Fruit fly (Drosophila melanogaster) whole organism, embryonic: Measurements from ENCODE around the gene Pop4.

Source experiments
- Asciz ChIP-seq: fragments of 200-800 bp; sonication (Bioruptor generic); optimal IDR thresholded peaks from 2 replicates; lab custom pipeline; 2017; ENCODE audit warnings: missing biosample characterization, mild to moderate bottlenecking, missing genetic modification characterization, missing genetic modification reagents
- BEAF-32 ChIP-seq: fragments of 200-800 bp; sonication (Bioruptor generic); optimal IDR thresholded peaks from 3 replicates; lab custom pipeline; 2017; ENCODE audit warnings: missing biosample characterization, missing genetic modification characterization, mild to moderate bottlenecking, moderate library complexity, missing genetic modification reagents
- CG10209 ChIP-seq: fragments of 200-800 bp; sonication (Bioruptor generic); optimal IDR thresholded peaks from 3 replicates; lab custom pipeline; 2017; ENCODE audit warnings: missing biosample characterization, mild to moderate bottlenecking, missing genetic modification characterization, missing genetic modification reagents
- CG10267 ChIP-seq: fragments of 200-800 bp; sonication (Bioruptor generic); optimal IDR thresholded peaks from 2 replicates; lab custom pipeline; 2018; ENCODE audit warnings: missing biosample characterization, mild to moderate bottlenecking, missing genetic modification characterization, moderate library complexity
- CG10274 ChIP-seq: fragments of 200-800 bp; sonication (Bioruptor generic); optimal IDR thresholded peaks from 3 replicates; lab custom pipeline; 2017; ENCODE audit warnings: missing biosample characterization, mild to moderate bottlenecking, missing genetic modification characterization
- CG10959 ChIP-seq: fragments of 200-800 bp; sonication (Bioruptor generic); IDR thresholded peaks from 2 replicates; pipeline ENCODE4 v1.3.6; 2022; ENCODE audit warnings: missing biosample characterization, missing genetic modification characterization
- CG12071 ChIP-seq: fragments of 200-800 bp; sonication (Bioruptor generic); optimal IDR thresholded peaks from 3 replicates; lab custom pipeline; 2018; ENCODE audit warnings: missing biosample characterization, mild to moderate bottlenecking, missing genetic modification characterization
- CG12769 ChIP-seq: fragments of 200-800 bp; sonication (Bioruptor generic); optimal IDR thresholded peaks from 2 replicates; lab custom pipeline; 2019; ENCODE audit warnings: missing biosample characterization, mild to moderate bottlenecking, missing genetic modification characterization, moderate library complexity
- CG14965 ChIP-seq: fragments of 200-800 bp; sonication (Bioruptor generic); optimal IDR thresholded peaks from 2 replicates; lab custom pipeline; 2016; ENCODE audit warnings: missing biosample characterization, missing genetic modification characterization, borderline replicate concordance
- CG16779 ChIP-seq: fragments of 200-800 bp; sonication (Bioruptor generic); IDR thresholded peaks from 2 replicates; pipeline ENCODE4 v1.3.6; 2022; ENCODE audit warnings: missing biosample characterization, missing genetic modification characterization
- CG1832 ChIP-seq: fragments of 200-800 bp; sonication (Bioruptor generic); optimal IDR thresholded peaks from 2 replicates; lab custom pipeline; 2017; ENCODE audit warnings: missing biosample characterization, mild to moderate bottlenecking, missing genetic modification characterization, inconsistent platforms
- CG2678 ChIP-seq: fragments of 200-800 bp; sonication (Bioruptor generic); optimal IDR thresholded peaks from 3 replicates; lab custom pipeline; 2019; ENCODE audit warnings: missing biosample characterization, mild to moderate bottlenecking, missing genetic modification characterization, moderate library complexity
- CG3995 ChIP-seq: fragments of 200-800 bp; sonication (Bioruptor generic); optimal IDR thresholded peaks from 3 replicates; lab custom pipeline; 2016; ENCODE audit warnings: missing biosample characterization, missing genetic modification characterization
- CG4328 ChIP-seq: fragments of 200-800 bp; sonication (Bioruptor generic); optimal IDR thresholded peaks from 3 replicates; lab custom pipeline; 2017; ENCODE audit warnings: missing biosample characterization, missing genetic modification reagents, missing genetic modification characterization
- CG6683 ChIP-seq: fragments of 200-800 bp; sonication (Bioruptor generic); optimal IDR thresholded peaks from 2 replicates; lab custom pipeline; 2017; ENCODE audit warnings: missing biosample characterization, mild to moderate bottlenecking, missing genetic modification characterization, missing genetic modification reagents
- CG8359 ChIP-seq: fragments of 200-800 bp; sonication (Bioruptor generic); optimal IDR thresholded peaks from 2 replicates; lab custom pipeline; 2017; ENCODE audit warnings: missing biosample characterization, mild to moderate bottlenecking, missing genetic modification characterization, borderline replicate concordance
- CHES-1-like ChIP-seq: fragments of 200-800 bp; sonication (Bioruptor generic); optimal IDR thresholded peaks from 2 replicates; lab custom pipeline; 2016; ENCODE audit warnings: missing biosample characterization, missing genetic modification characterization
- Doc3 ChIP-seq: fragments of 200-800 bp; sonication (Bioruptor generic); IDR thresholded peaks from 3 replicates; pipeline ENCODE4 v1.3.6; 2022; ENCODE audit warnings: missing biosample characterization, missing genetic modification characterization; ENCODE audit not compliant: partially characterized antibody
- Dp ChIP-seq: fragments of 200-800 bp; sonication (Bioruptor generic); optimal IDR thresholded peaks from 2 replicates; lab custom pipeline; 2018; ENCODE audit warnings: missing biosample characterization, mild to moderate bottlenecking, missing genetic modification characterization, moderate library complexity
- H2.0 ChIP-seq: fragments of 200-800 bp; sonication (Bioruptor generic); IDR thresholded peaks from 2 replicates; pipeline ENCODE4 v1.3.6; 2022; ENCODE audit warnings: missing biosample characterization, missing genetic modification characterization
- Hsf ChIP-seq: fragments of 200-800 bp; sonication (Bioruptor generic); optimal IDR thresholded peaks from 3 replicates; lab custom pipeline; 2016; ENCODE audit warnings: missing biosample characterization, missing genetic modification characterization
- Kr ChIP-seq: fragments of 200-800 bp; sonication (Bioruptor generic); optimal IDR thresholded peaks from 2 replicates; lab custom pipeline; 2017; ENCODE audit warnings: missing biosample characterization, mild to moderate bottlenecking, missing genetic modification characterization
- MESR4 ChIP-seq: fragments of 200-800 bp; sonication (Bioruptor generic); optimal IDR thresholded peaks from 2 replicates; lab custom pipeline; 2018; ENCODE audit warnings: missing biosample characterization, mild to moderate bottlenecking, missing genetic modification characterization, moderate library complexity
- Nf-YC ChIP-seq: fragments of 200-800 bp; optimal IDR thresholded peaks from 3 replicates; lab custom pipeline; 2019; ENCODE audit warnings: missing biosample characterization, mild to moderate bottlenecking, missing genetic modification characterization, moderate library complexity
- Six4 ChIP-seq: fragments of 200-800 bp; sonication (Bioruptor generic); optimal IDR thresholded peaks from 2 replicates; lab custom pipeline; 2016; ENCODE audit warnings: missing biosample characterization, missing genetic modification characterization
- Sox100B ChIP-seq: fragments of 200-800 bp; sonication (Bioruptor generic); optimal IDR thresholded peaks from 3 replicates; lab custom pipeline; 2018; ENCODE audit warnings: missing biosample characterization, mild to moderate bottlenecking, missing genetic modification characterization
- Sox102F ChIP-seq: fragments of 200-800 bp; sonication (Bioruptor generic); optimal IDR thresholded peaks from 2 replicates; lab custom pipeline; 2018; ENCODE audit warnings: missing biosample characterization, mild to moderate bottlenecking, missing genetic modification characterization, moderate library complexity
- TFAM ChIP-seq: fragments of 200-800 bp; sonication (Bioruptor generic); optimal IDR thresholded peaks from 2 replicates; lab custom pipeline; 2017; ENCODE audit warnings: missing biosample characterization, missing genetic modification characterization, inconsistent platforms
- Taf1 ChIP-seq: fragments of 200-800 bp; sonication (Bioruptor generic); IDR thresholded peaks from 2 replicates; pipeline ENCODE4 v1.3.6; 2022; ENCODE audit warnings: missing biosample characterization, missing genetic modification characterization
- YL-1 ChIP-seq: fragments of 200-800 bp; sonication (Bioruptor generic); optimal IDR thresholded peaks from 3 replicates; lab custom pipeline; 2017; ENCODE audit warnings: missing biosample characterization, mild to moderate bottlenecking, missing genetic modification characterization
- bcd ChIP-seq: fragments of 200-800 bp; sonication (Bioruptor generic); optimal IDR thresholded peaks from 2 replicates; lab custom pipeline; 2017; ENCODE audit warnings: missing biosample characterization, mild to moderate bottlenecking, missing genetic modification characterization
- cg ChIP-seq: fragments of 200-800 bp; sonication (Bioruptor generic); optimal IDR thresholded peaks from 3 replicates; lab custom pipeline; 2019; ENCODE audit warnings: missing biosample characterization, mild to moderate bottlenecking, missing genetic modification characterization, moderate library complexity
- ci ChIP-seq: fragments of 200-800 bp; sonication (Bioruptor generic); IDR thresholded peaks from 3 replicates; pipeline ENCODE4 v1.3.6; 2022; ENCODE audit warnings: missing biosample characterization, missing genetic modification characterization
- ems ChIP-seq: fragments of 200-800 bp; sonication (Bioruptor generic); optimal IDR thresholded peaks from 3 replicates; lab custom pipeline; 2016; ENCODE audit warnings: missing biosample characterization, missing genetic modification characterization
- ewg ChIP-seq: fragments of 200-800 bp; sonication (Bioruptor generic); optimal IDR thresholded peaks from 3 replicates; lab custom pipeline; 2017; ENCODE audit warnings: mild to moderate bottlenecking, missing biosample characterization, missing genetic modification reagents, missing genetic modification characterization
- gfzf ChIP-seq: fragments of 200-800 bp; sonication (Bioruptor generic); optimal IDR thresholded peaks from 2 replicates; lab custom pipeline; 2016; ENCODE audit warnings: missing biosample characterization, mild to moderate bottlenecking, missing genetic modification characterization, moderate library complexity
- gsb ChIP-seq: fragments of 200-800 bp; sonication (Bioruptor generic); IDR thresholded peaks from 2 replicates; pipeline ENCODE4 v1.3.6; 2022; ENCODE audit warnings: missing biosample characterization, missing genetic modification characterization
- hth ChIP-seq: fragments of >200 bp; optimal IDR thresholded peaks from 2 replicates; lab custom pipeline; 2017; ENCODE audit warnings: inconsistent platforms
- knrl ChIP-seq: fragments of 200-800 bp; sonication (Bioruptor generic); IDR thresholded peaks from 3 replicates; pipeline ENCODE4 v1.3.6; 2022; ENCODE audit warnings: missing biosample characterization, missing genetic modification characterization; ENCODE audit not compliant: partially characterized antibody
- nerfin-1 ChIP-seq: fragments of 200-800 bp; sonication (Bioruptor generic); optimal IDR thresholded peaks from 3 replicates; lab custom pipeline; 2019; ENCODE audit warnings: missing biosample characterization, mild to moderate bottlenecking, missing genetic modification characterization, moderate library complexity
- nerfin-2 ChIP-seq: fragments of 200-800 bp; sonication (Bioruptor generic); IDR thresholded peaks from 2 replicates; pipeline ENCODE4 v1.3.6; 2022; ENCODE audit warnings: missing biosample characterization, missing genetic modification characterization; ENCODE audit not compliant: partially characterized antibody
- nom ChIP-seq: fragments of 200-800 bp; sonication (Bioruptor generic); optimal IDR thresholded peaks from 2 replicates; lab custom pipeline; 2017; ENCODE audit warnings: missing biosample characterization, missing genetic modification characterization, mild to moderate bottlenecking, moderate library complexity, missing genetic modification reagents
- p53 ChIP-seq: fragments of 200-800 bp; sonication (Bioruptor generic); optimal IDR thresholded peaks from 2 replicates; lab custom pipeline; 2016; ENCODE audit warnings: missing biosample characterization, missing genetic modification characterization
- ro ChIP-seq: fragments of 200-800 bp; sonication (Bioruptor generic); IDR thresholded peaks from 2 replicates; pipeline ENCODE4 v1.3.6; 2022; ENCODE audit warnings: missing biosample characterization, missing genetic modification characterization
- seq ChIP-seq: fragments of 200-800 bp; sonication (Bioruptor generic); IDR thresholded peaks from 2 replicates; pipeline ENCODE4 v1.3.6; 2022; ENCODE audit warnings: missing biosample characterization, missing genetic modification characterization
- so ChIP-seq: fragments of 200-800 bp; sonication (Bioruptor generic); IDR thresholded peaks from 3 replicates; pipeline ENCODE4 v1.3.6; 2022; ENCODE audit warnings: missing biosample characterization, missing genetic modification characterization
- sqz ChIP-seq: fragments of 200-800 bp; sonication (Bioruptor generic); optimal IDR thresholded peaks from 3 replicates; lab custom pipeline; 2018; ENCODE audit warnings: missing biosample characterization, mild to moderate bottlenecking, missing genetic modification characterization
- tio ChIP-seq: fragments of 200-800 bp; sonication (Bioruptor generic); optimal IDR thresholded peaks from 2 replicates; lab custom pipeline; 2017; ENCODE audit warnings: missing biosample characterization, missing genetic modification characterization, inconsistent platforms
- zfh1 ChIP-seq: fragments of 200-800 bp; sonication (Bioruptor generic); IDR thresholded peaks from 3 replicates; pipeline ENCODE4 v1.3.6; 2022; ENCODE audit warnings: missing biosample characterization, missing genetic modification characterization

Pop4 gene

DNA sequence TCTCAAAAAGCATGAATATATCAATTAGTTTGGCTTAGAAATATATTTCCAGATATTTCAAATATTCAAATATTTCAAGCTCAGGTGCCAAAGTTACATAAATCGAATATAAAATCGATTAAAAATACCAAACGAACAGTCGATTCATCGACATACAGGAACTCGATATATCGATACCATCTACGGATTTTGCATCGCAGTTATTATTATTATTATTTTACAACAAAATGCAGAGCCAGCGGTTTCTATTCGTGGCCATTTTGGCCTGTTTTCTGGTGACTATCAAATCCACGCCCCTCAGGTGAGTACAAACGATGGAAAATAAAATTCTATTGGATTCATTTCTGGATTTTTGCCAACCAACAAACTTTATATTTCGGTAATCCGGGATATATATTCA is 8.0 kb downstream of the Pop4 start, which contains the start of gene RNaseX25 (continued):
- TF ChIP-seq ro (GFP tag; lab: Robert Waterston, UW) (no peak), MESR4 (GFP tag; lab: Kevin White, UChicago) (peak; percentile 79), CG10267 (tag; lab: Kevin White, UChicago) (peak; percentile 22), gfzf (GFP tag; lab: Kevin White, UChicago) (peak; percentile 16), Doc3 (peak; percentile 96), ems (no peak), Dp (GFP tag; lab: Kevin White, UChicago) (peak; percentile 83), knrl (peak; percentile 86), Sox102F (no peak), so (no peak), hth (lab: Kevin White, UChicago) (no peak), nom (GFP tag; lab: Kevin White, UChicago) (peak; percentile 5)
- TF ChIP-seq, all 482 proteins: peak for 59

DNA sequence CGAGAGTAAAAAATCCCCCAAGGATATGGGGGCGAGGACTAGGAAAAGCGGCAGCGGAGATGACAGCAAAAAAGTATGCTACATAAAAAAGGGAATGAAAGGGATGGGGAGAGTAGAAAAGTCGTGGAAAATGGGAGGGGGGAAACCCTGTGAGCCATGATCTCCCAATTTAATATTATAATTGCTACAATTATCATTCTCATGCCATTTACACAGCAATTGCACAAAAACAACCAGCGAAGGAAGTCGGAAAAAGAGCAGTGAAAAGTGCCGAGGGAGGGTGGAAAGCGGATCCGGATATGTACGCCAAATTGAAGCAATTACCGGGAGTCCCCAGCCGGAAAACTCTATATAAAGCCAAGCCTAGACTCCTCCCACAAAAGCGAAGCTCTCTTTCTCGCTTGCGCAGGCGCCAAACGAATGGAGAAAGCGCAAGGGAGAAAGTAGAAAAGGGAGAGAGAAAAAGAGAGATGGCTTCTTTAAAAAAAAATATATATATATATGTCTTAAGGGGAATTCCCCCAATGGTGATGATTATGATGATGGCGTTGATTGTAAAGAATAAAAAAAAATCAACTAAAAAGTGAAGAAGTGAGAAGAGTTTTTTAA is 9.9 kb downstream of the Pop4 start:
- TF ChIP-seq CG10274 (GFP tag; lab: Kevin White, UChicago) (no peak), BEAF-32 (GFP tag; lab: Kevin White, UChicago) (no peak), nerfin-1 (tag; lab: Kevin White, UChicago) (no peak), CG6683 (GFP tag; lab: Kevin White, UChicago) (no peak), ci (GFP tag; lab: Robert Waterston, UW) (0 out of 3 replicates have a peak, but pooled peaks have one; percentile 24), ems (no peak), Taf1 (GFP tag; lab: Robert Waterston, UW) (no peak), tio (no peak), seq (GFP tag; lab: Robert Waterston, UW) (0 out of 2 replicates have a peak, but pooled peaks have one; percentile 13), CG4328 (GFP tag; lab: Kevin White, UChicago) (no peak), H2.0 (GFP tag; lab: Robert Waterston, UW) (no peak), Asciz (GFP tag; lab: Kevin White, UChicago) (no peak), gsb (GFP tag; lab: Robert Waterston, UW) (no peak), CG12769 (no peak), CG14965 (GFP tag; lab: Kevin White, UChicago) (no peak), CG10209 (no peak), Hsf (no peak), zfh1 (GFP tag; lab: Robert Waterston, UW) (no peak), Sox100B (no peak), CG3995 (GFP tag; lab: Kevin White, UChicago) (no peak), sqz (GFP tag; lab: Kevin White, UChicago) (peak; percentile 32), Six4 (GFP tag; lab: Kevin White, UChicago) (no peak), TFAM (GFP tag; lab: Kevin White, UChicago) (no peak), YL-1 (GFP tag; lab: Kevin White, UChicago) (no peak), CG1832 (GFP tag; lab: Kevin White, UChicago) (peak; percentile 7), CG16779 (GFP tag; lab: Robert Waterston, UW) (no peak), p53 (GFP tag; lab: Kevin White, UChicago) (no peak), CG12071 (GFP tag; lab: Kevin White, UChicago) (no peak), CG10959 (GFP tag; lab: Robert Waterston, UW) (no peak), Nf-YC (tag; lab: Kevin White, UChicago) (peak; percentile 70), ewg (GFP tag; lab: Kevin White, UChicago) (peak; percentile 80), nerfin-2 (GFP tag; lab: Robert Waterston, UW) (no peak), CG8359 (GFP tag; lab: Kevin White, UChicago) (no peak), CHES-1-like (GFP tag; lab: Kevin White, UChicago) (no peak), Kr (GFP tag; lab: Kevin White, UChicago) (no peak), bcd (GFP tag; lab: Kevin White, UChicago) (no peak), cg (GFP tag; lab: Kevin White, UChicago) (no peak), CG2678 (tag; lab: Kevin White, UChicago) (no peak)
